Worm (Caenorhabditis elegans): ENCODE results near the gene selt-1.2.

ce11 chrV:10771390-10771789, 24.2 kb upstream of the selt-1.2 start, which contains the start of gene D1054.3:
- TF ChIP-seq egrh-3 (GFP tag; IDR thresholded peaks at IDR 0.05) (no peak), K11D2.4 (GFP tag; IDR thresholded peaks at IDR 0.05) (no peak), F49E8.2 (tag; optimal IDR thresholded peaks at IDR 0.05; ENCODE audit: insufficient read depth) (no peak), hmg-1.2 (GFP tag; IDR thresholded peaks at IDR 0.05) (no peak), madf-3 (GFP tag; IDR thresholded peaks at IDR 0.05) (peak; percentile 74; the same call in 1 of the 2 replicates), repo-1 (tag; optimal IDR thresholded peaks at IDR 0.05) (no peak), sea-2 (GFP tag; IDR thresholded peaks at IDR 0.05) (no peak), ets-4 (GFP tag; optimal IDR thresholded peaks at IDR 0.05) (no peak), mel-28 (tag; optimal IDR thresholded peaks at IDR 0.05; ENCODE audit: borderline replicate concordance) (no peak), unc-62 (GFP tag; optimal IDR thresholded peaks at IDR 0.05) (no peak), ama-1 (optimal IDR thresholded peaks at IDR 0.05) (no peak), ama-1 (GFP tag; optimal IDR thresholded peaks at IDR 0.05) (no peak), ZK185.1 (tag; optimal IDR thresholded peaks at IDR 0.05; ENCODE audit: poor library complexity, severe bottlenecking) (no peak), xnd-1 (tag; optimal IDR thresholded peaks at IDR 0.05) (no peak), athp-1 (tag; optimal IDR thresholded peaks at IDR 0.05) (no peak)
